Worm (Caenorhabditis elegans) whole organism, L3 larva: ENCODE measurements around the gene ser-6.

ENCODE experiments used
- R02D3.7 ChIP-seq: fragments of 150-350 bp; optimal IDR thresholded peaks from 2 replicates; lab custom pipeline; 2014; ENCODE audit warnings: missing biosample characterization, missing genetic modification characterization
- ZK546.5 ChIP-seq: sonication (generic microtip); optimal IDR thresholded peaks from 2 replicates; lab custom pipeline; 2017; ENCODE audit warnings: missing biosample characterization, missing genetic modification characterization
- aly-2 ChIP-seq: fragments of 150-350 bp; optimal IDR thresholded peaks from 2 replicates; lab custom pipeline; 2014; ENCODE audit warnings: missing biosample characterization, missing genetic modification characterization
- ceh-28 ChIP-seq: fragments of 150-350 bp; optimal IDR thresholded peaks from 2 replicates; lab custom pipeline; 2014; ENCODE audit warnings: missing biosample characterization, missing genetic modification reagents, missing genetic modification characterization
- ceh-82 ChIP-seq: fragments of 150-350 bp; optimal IDR thresholded peaks from 2 replicates; lab custom pipeline; 2014; ENCODE audit warnings: missing biosample characterization, missing genetic modification characterization
- ceh-9 ChIP-seq: sonication (generic microtip); optimal IDR thresholded peaks from 2 replicates; lab custom pipeline; 2018; ENCODE audit warnings: missing biosample characterization, missing genetic modification characterization
- egl-27 ChIP-seq: sonication (generic microtip); optimal IDR thresholded peaks from 4 replicates; lab custom pipeline; 2017; ENCODE audit warnings: missing biosample characterization, missing genetic modification reagents, missing genetic modification characterization
- egl-5 ChIP-seq: fragments of 150-350 bp; optimal IDR thresholded peaks from 2 replicates; lab custom pipeline; 2017; ENCODE audit warnings: missing biosample characterization, missing genetic modification reagents, missing genetic modification characterization, inconsistent platforms
- elt-3 ChIP-seq, 3 experiments: fragments of 150-350 bp in 1 of 3; sonication (generic microtip) in 2 of 3; optimal IDR thresholded peaks; 2 replicates in 2 of 3; 4 replicates in 1 of 3; lab custom pipeline; 2014 to 2017; ENCODE audit warnings: missing biosample characterization in 3 of 3, missing genetic modification characterization in 3 of 3
- eor-1 ChIP-seq, 2 experiments: fragments of 150-350 bp; optimal IDR thresholded peaks; 2 replicates each; lab custom pipeline; 2014 to 2018; ENCODE audit warnings: missing biosample characterization in 2 of 2, missing genetic modification characterization in 2 of 2
- fkh-10 ChIP-seq: sonication (generic microtip); optimal IDR thresholded peaks from 2 replicates; lab custom pipeline; 2017; ENCODE audit warnings: missing biosample characterization, missing genetic modification reagents, missing genetic modification characterization
- fkh-2 ChIP-seq: fragments of 150-350 bp; optimal IDR thresholded peaks from 2 replicates; lab custom pipeline; 2014; ENCODE audit warnings: missing biosample characterization, missing genetic modification reagents, missing genetic modification characterization
- hmg-11 ChIP-seq: sonication (generic microtip); optimal IDR thresholded peaks from 2 replicates; lab custom pipeline; 2016; ENCODE audit warnings: missing genetic modification characterization, missing compliant biosample characterization
- lin-15B ChIP-seq: fragments of 150-350 bp; optimal IDR thresholded peaks from 2 replicates; lab custom pipeline; 2014; ENCODE audit warnings: missing biosample characterization, missing genetic modification characterization
- lin-39 ChIP-seq: fragments of 150-350 bp; optimal IDR thresholded peaks from 2 replicates; lab custom pipeline; 2018; ENCODE audit warnings: missing biosample characterization, missing genetic modification reagents, missing genetic modification characterization
- mdl-1 ChIP-seq: fragments of 150-350 bp; optimal IDR thresholded peaks from 2 replicates; lab custom pipeline; 2014; ENCODE audit warnings: missing biosample characterization, missing genetic modification characterization
- mml-1 ChIP-seq: fragments of 150-350 bp; sonication (generic microtip); optimal IDR thresholded peaks from 3 replicates; lab custom pipeline; 2014; ENCODE audit warnings: missing biosample characterization, missing genetic modification characterization
- nfya-1 ChIP-seq: sonication (generic microtip); optimal IDR thresholded peaks from 2 replicates; lab custom pipeline; 2017; ENCODE audit warnings: missing genetic modification characterization, mild to moderate bottlenecking, missing compliant biosample characterization, antibody characterized with exemption, moderate library complexity; ENCODE audit not compliant: insufficient read depth
- nhr-12 ChIP-seq: fragments of 150-350 bp; optimal IDR thresholded peaks from 2 replicates; lab custom pipeline; 2014; ENCODE audit warnings: missing biosample characterization, missing genetic modification characterization
- nhr-23 ChIP-seq: fragments of 150-350 bp; optimal IDR thresholded peaks from 2 replicates; lab custom pipeline; 2014; ENCODE audit warnings: missing biosample characterization, missing genetic modification reagents, missing genetic modification characterization
- nhr-237 ChIP-seq: fragments of 150-350 bp; optimal IDR thresholded peaks from 2 replicates; lab custom pipeline; 2014; ENCODE audit warnings: missing biosample characterization, missing genetic modification characterization
- nhr-25 ChIP-seq: sonication (generic microtip); optimal IDR thresholded peaks from 2 replicates; lab custom pipeline; 2017; ENCODE audit warnings: missing biosample characterization, missing genetic modification characterization
- nhr-76 ChIP-seq: fragments of 150-350 bp; sonication (generic microtip); optimal IDR thresholded peaks from 5 replicates; lab custom pipeline; 2014; ENCODE audit warnings: missing biosample characterization, missing genetic modification characterization
- nhr-77 ChIP-seq: fragments of 150-350 bp; optimal IDR thresholded peaks from 2 replicates; lab custom pipeline; 2014; ENCODE audit warnings: missing biosample characterization, missing genetic modification characterization
- pha-4 ChIP-seq: fragments of 150-350 bp; optimal IDR thresholded peaks from 2 replicates; lab custom pipeline; 2014; ENCODE audit warnings: missing biosample characterization, missing genetic modification reagents, missing genetic modification characterization
- pqm-1 ChIP-seq: fragments of 150-350 bp; optimal IDR thresholded peaks from 2 replicates; lab custom pipeline; 2017; ENCODE audit warnings: missing biosample characterization, missing genetic modification characterization, inconsistent platforms
- skn-1 ChIP-seq: fragments of 150-350 bp; optimal IDR thresholded peaks from 2 replicates; lab custom pipeline; 2014; ENCODE audit warnings: missing biosample characterization, missing genetic modification characterization
- snpc-4 ChIP-seq: fragments of 150-350 bp; optimal IDR thresholded peaks from 2 replicates; lab custom pipeline; 2014; ENCODE audit warnings: missing biosample characterization, missing genetic modification characterization
- unc-62 ChIP-seq: fragments of 150-350 bp; sonication (generic microtip); optimal IDR thresholded peaks from 4 replicates; lab custom pipeline; 2014; ENCODE audit warnings: missing biosample characterization, missing genetic modification reagents, missing genetic modification characterization
- zag-1 ChIP-seq: fragments of 150-350 bp; optimal IDR thresholded peaks from 2 replicates; lab custom pipeline; 2014; ENCODE audit warnings: missing biosample characterization, missing genetic modification characterization
- ztf-11 ChIP-seq: fragments of 150-350 bp; optimal IDR thresholded peaks from 2 replicates; lab custom pipeline; 2014; ENCODE audit warnings: missing biosample characterization, missing genetic modification characterization
- ztf-4 ChIP-seq: fragments of 150-350 bp; optimal IDR thresholded peaks from 2 replicates; lab custom pipeline; 2014; ENCODE audit warnings: missing biosample characterization, missing genetic modification characterization

The ser-6 gene

ce11 chrIV:2998597-2999161 lies 38.8 kb downstream of the ser-6 start:
- TF ChIP-seq fkh-2 (tag; lab: Kevin White, UChicago): no peak
- peak; percentile 56 for TF ChIP-seq nfya-1 (tag; lab: Kevin White, UChicago)
- peak; percentile 19 for TF ChIP-seq nhr-23 (tag; lab: Kevin White, UChicago)
- TF ChIP-seq snpc-4 (tag; lab: Kevin White, UChicago): no peak
- peak; percentile 33 for TF ChIP-seq lin-39 (tag; lab: Kevin White, UChicago)
- TF ChIP-seq nhr-25: peak; percentile 44
- no peak for TF ChIP-seq skn-1 (tag; lab: Kevin White, UChicago)
- TF ChIP-seq hmg-11 (tag; lab: Kevin White, UChicago): peak; percentile 73
- TF ChIP-seq ceh-28 (tag; lab: Kevin White, UChicago): peak; percentile 26

- TF ChIP-seq lin-39 (tag; lab: Kevin White, UChicago): peak; percentile 11
- no peak for TF ChIP-seq ceh-82 (tag; lab: Kevin White, UChicago)
- TF ChIP-seq nfya-1 (tag; lab: Kevin White, UChicago): peak; percentile 28
Observed at ce11 chrIV:3001500-3001899, 41.6 kb downstream of the ser-6 start.

DNA sequence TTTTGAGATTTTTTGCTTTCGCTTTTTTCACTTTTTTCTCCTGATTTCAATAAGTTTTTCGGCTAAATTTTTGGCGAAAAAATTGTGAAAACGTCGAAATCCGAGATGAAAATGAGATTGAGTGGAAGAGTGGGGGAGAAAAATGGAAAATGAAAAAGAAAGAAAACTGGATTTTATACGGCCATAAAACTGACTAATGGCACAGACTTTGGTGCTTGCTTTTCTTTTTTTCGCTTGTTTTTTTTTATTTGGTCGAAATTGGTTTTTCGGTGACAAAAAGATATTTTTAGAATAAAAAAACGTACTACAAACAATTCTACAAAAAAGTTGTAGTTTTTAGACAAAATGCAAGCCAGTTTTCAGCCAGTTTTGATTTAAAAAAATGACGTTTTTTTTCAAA lies 42.9 kb downstream of the ser-6 start:
- TF ChIP-seq mml-1 (tag; lab: Kevin White, UChicago) (no peak), mdl-1 (tag; lab: Kevin White, UChicago) (no peak), egl-5 (tag; lab: Kevin White, UChicago) (peak; percentile 83), elt-3 (tag; optimal IDR thresholded peaks at IDR 0.05; lab: Kevin White, UChicago) (no peak)

DNA sequence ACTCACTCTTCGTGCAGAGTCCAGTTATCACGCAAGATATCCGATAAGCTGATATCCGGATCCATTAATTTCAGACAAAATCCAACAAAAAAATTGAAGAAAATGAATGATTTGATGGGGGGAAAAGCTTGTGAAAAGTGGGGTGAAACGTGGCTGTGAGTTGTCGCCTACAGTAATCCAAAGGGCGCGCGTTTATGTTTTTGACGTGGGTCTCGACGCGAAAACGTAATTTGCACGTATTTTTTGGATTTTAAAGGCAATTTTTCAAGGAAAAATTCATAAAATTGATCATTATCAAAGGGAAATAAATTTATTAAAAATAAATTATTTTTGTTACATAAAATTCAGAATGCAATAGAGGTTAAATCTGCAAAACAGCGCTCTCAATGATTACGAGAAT lies 48.9 kb downstream of the ser-6 start, which contains the start of gene Y54G2A.73:
Gene Y54G2A.73 (minus strand): TSS at position 65 of the 400 bp plus-strand sequence.
- no peak for TF ChIP-seq lin-15B (tag; lab: Kevin White, UChicago)
- no peak for TF ChIP-seq R02D3.7 (tag; lab: Kevin White, UChicago)
- no peak for TF ChIP-seq egl-27 (tag; lab: Kevin White, UChicago)
- no peak for TF ChIP-seq nhr-77
- TF ChIP-seq mdl-1 (tag; lab: Kevin White, UChicago): no peak
- TF ChIP-seq elt-3 (tag; optimal IDR thresholded peaks at IDR 0.05; lab: Kevin White, UChicago): no peak
- TF ChIP-seq nhr-76 (tag; lab: Kevin White, UChicago): no peak
- TF ChIP-seq ZK546.5 (tag; lab: Kevin White, UChicago): no peak
- TF ChIP-seq unc-62 (GFP tag; lab: Kevin White, UChicago): no peak
- TF ChIP-seq ztf-11 (tag; lab: Kevin White, UChicago): no peak

ce11 chrIV:3011647-3012046 lies 51.7 kb downstream of the ser-6 start:
- TF ChIP-seq nhr-237 (tag; lab: Kevin White, UChicago): no peak
- TF ChIP-seq eor-1 (tag; optimal IDR thresholded peaks at IDR 0.05; lab: Kevin White, UChicago): no peak
- no peak for TF ChIP-seq nhr-12 (tag; lab: Kevin White, UChicago)
- no peak for TF ChIP-seq ztf-11 (tag; lab: Kevin White, UChicago)
- TF ChIP-seq snpc-4 (tag; lab: Kevin White, UChicago): no peak
- TF ChIP-seq pha-4: no peak
- no peak for TF ChIP-seq egl-27 (tag; lab: Kevin White, UChicago)
- no peak for TF ChIP-seq ztf-4 (tag; lab: Kevin White, UChicago)
- TF ChIP-seq zag-1 (tag; lab: Kevin White, UChicago): no peak
- no peak for TF ChIP-seq elt-3 (tag; optimal IDR thresholded peaks at IDR 0.05; lab: Kevin White, UChicago)
- no peak for TF ChIP-seq ceh-9 (tag; lab: Kevin White, UChicago)
- TF ChIP-seq egl-5 (tag; lab: Kevin White, UChicago): no peak
- TF ChIP-seq pqm-1: no peak
- no peak for TF ChIP-seq fkh-10 (GFP tag; lab: Kevin White, UChicago)
- TF ChIP-seq fkh-2 (tag; lab: Kevin White, UChicago): no peak
- no peak for TF ChIP-seq nhr-25
- no peak for TF ChIP-seq nfya-1 (tag; lab: Kevin White, UChicago)
- no peak for TF ChIP-seq aly-2
